Fruit fly (Drosophila melanogaster): ENCODE data around the gene CG42759.

Gene CG42759

DNA sequence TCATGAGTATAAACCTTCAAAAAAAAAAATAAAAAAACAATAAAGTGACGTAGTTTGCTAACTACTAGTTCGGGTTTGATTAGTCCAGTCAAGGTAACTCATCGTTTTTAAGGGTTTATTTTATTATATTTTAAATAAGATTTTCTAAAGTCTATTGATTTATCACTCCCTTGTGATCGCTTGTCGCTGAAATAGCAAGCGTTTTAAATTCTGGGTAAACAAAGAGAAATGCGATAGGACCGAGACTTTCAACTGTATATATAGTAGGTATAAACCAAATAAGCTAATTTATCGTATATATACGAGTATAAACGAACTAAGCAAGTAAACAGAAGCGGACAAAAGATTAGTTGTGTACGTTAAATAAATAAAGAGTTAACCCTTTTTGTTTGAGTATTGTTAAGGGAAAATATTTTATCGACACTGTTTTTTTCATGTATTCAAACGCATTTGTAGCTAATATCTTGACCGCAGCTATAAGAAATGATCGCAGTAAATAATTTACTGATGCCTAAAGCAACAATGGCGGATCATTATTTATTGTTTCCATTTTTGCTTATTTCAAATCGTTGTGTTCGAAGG lies 25.7 kb downstream of the CG42759 start:
- TF ChIP-seq CG7045 (GFP tag; optimal IDR thresholded peaks at IDR 0.05) = peak; percentile 86
- peak; percentile 16 for TF ChIP-seq Mnt (GFP tag; optimal IDR thresholded peaks at IDR 0.05)
- TF ChIP-seq kay (GFP tag; ENCODE audit: borderline replicate concordance) = peak; percentile 95
- peak; percentile 68 for TF ChIP-seq CG1620 (GFP tag; optimal IDR thresholded peaks at IDR 0.05)
- TF ChIP-seq ovo (GFP tag; optimal IDR thresholded peaks at IDR 0.05) = peak; percentile 78
- peak; percentile 56 for TF ChIP-seq Clk (GFP tag; optimal IDR thresholded peaks at IDR 0.05)
- peak; percentile 66 for TF ChIP-seq pad (GFP tag; optimal IDR thresholded peaks at IDR 0.05)
- no peak for TF ChIP-seq tj (GFP tag; optimal IDR thresholded peaks at IDR 0.05)
- TF ChIP-seq toe (GFP tag; optimal IDR thresholded peaks at IDR 0.05) = peak; percentile 70
- peak; percentile 65 for TF ChIP-seq cic (GFP tag; optimal IDR thresholded peaks at IDR 0.05)
- peak; percentile 52 for TF ChIP-seq bab1 (GFP tag; optimal IDR thresholded peaks at IDR 0.05)
- TF ChIP-seq Crg-1 (GFP tag; optimal IDR thresholded peaks at IDR 0.05) = peak; percentile 92
- peak; percentile 87 for TF ChIP-seq CG7101 (tag; optimal IDR thresholded peaks at IDR 0.05)
- no peak for TF ChIP-seq cnc (optimal IDR thresholded peaks at IDR 0.05)
- peak; percentile 41 for TF ChIP-seq CG5204 (GFP tag; optimal IDR thresholded peaks at IDR 0.05)
- TF ChIP-seq CG11617 (GFP tag; optimal IDR thresholded peaks at IDR 0.05) = peak; percentile 70
- peak; percentile 33 for TF ChIP-seq Hr96 (GFP tag; optimal IDR thresholded peaks at IDR 0.05)
- peak; percentile 91 for TF ChIP-seq CG12768 (GFP tag; optimal IDR thresholded peaks at IDR 0.05)
- peak; percentile 85 for TF ChIP-seq CG33017 (tag; optimal IDR thresholded peaks at IDR 0.05)
- TF ChIP-seq CG14711 (tag; optimal IDR thresholded peaks at IDR 0.05) = peak; percentile 72

- TF ChIP-seq toe (GFP tag; optimal IDR thresholded peaks at IDR 0.05) = no peak
- TF ChIP-seq tj (GFP tag; optimal IDR thresholded peaks at IDR 0.05) = peak; percentile 66
- TF ChIP-seq kay (GFP tag; ENCODE audit: borderline replicate concordance) = peak; percentile 80
- no peak for TF ChIP-seq Mnt (GFP tag; optimal IDR thresholded peaks at IDR 0.05)
These were observed 26.4 kb downstream of the CG42759 start for dm6 chr3R:10169124-10169766.

DNA sequence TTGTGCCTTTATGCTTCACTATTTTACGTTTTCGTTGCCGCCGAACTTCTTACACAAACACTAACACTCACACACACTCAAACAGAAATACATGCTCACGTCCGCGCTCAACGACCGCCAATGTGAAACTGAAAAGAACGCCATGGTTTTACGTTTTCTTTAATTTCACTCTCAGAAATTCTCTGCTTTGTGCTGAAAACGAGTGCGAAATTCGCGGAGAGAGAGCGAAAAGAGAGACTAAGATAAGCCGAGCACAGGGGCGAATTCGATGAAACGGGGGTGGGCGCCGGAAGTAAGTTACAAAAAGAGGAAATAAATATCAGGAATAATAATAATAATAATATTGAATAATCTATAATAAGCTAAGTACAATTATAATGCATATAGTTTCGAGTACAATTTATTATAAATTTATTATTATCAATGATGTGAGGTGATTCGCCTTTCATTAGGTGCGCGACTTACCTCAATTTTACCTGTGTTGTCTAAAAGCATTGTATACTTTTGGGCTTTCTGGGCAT lies 27.5 kb downstream of the CG42759 start, which contains the start of gene Best1:
Gene Best1, minus strand, starts transcription at position 132 of the 521 bp plus-strand sequence.
- peak; percentile 92 for TF ChIP-seq CG12768 (GFP tag; optimal IDR thresholded peaks at IDR 0.05)
- TF ChIP-seq Clk (GFP tag; optimal IDR thresholded peaks at IDR 0.05) = peak; percentile 69
- peak; percentile 67 for TF ChIP-seq Crg-1 (GFP tag; optimal IDR thresholded peaks at IDR 0.05)
- TF ChIP-seq Hr96 (GFP tag; optimal IDR thresholded peaks at IDR 0.05) = peak; percentile 68
- peak; percentile 96 for TF ChIP-seq CG7101 (tag; optimal IDR thresholded peaks at IDR 0.05)
- TF ChIP-seq ovo (GFP tag; optimal IDR thresholded peaks at IDR 0.05) = peak; percentile 76
- peak; percentile 87 for TF ChIP-seq CG7045 (GFP tag; optimal IDR thresholded peaks at IDR 0.05)
- no peak for TF ChIP-seq kay (GFP tag; ENCODE audit: borderline replicate concordance)
- TF ChIP-seq toe (GFP tag; optimal IDR thresholded peaks at IDR 0.05) = peak; percentile 53
- no peak for TF ChIP-seq cnc (optimal IDR thresholded peaks at IDR 0.05)
- peak; percentile 65 for TF ChIP-seq CG5204 (GFP tag; optimal IDR thresholded peaks at IDR 0.05)
- peak; percentile 64 for TF ChIP-seq cic (GFP tag; optimal IDR thresholded peaks at IDR 0.05)
- TF ChIP-seq CG1620 (GFP tag; optimal IDR thresholded peaks at IDR 0.05) = peak; percentile 63
- peak; percentile 94 for TF ChIP-seq CG11617 (GFP tag; optimal IDR thresholded peaks at IDR 0.05)
- peak; percentile 62 for TF ChIP-seq tj (GFP tag; optimal IDR thresholded peaks at IDR 0.05)
- peak; percentile 83 for TF ChIP-seq pad (GFP tag; optimal IDR thresholded peaks at IDR 0.05)
- TF ChIP-seq bab1 (GFP tag; optimal IDR thresholded peaks at IDR 0.05) = peak; percentile 96
- TF ChIP-seq CG14711 (tag; optimal IDR thresholded peaks at IDR 0.05) = peak; percentile 90
- TF ChIP-seq Mnt (GFP tag; optimal IDR thresholded peaks at IDR 0.05) = peak; percentile 87
- peak; percentile 93 for TF ChIP-seq CG33017 (tag; optimal IDR thresholded peaks at IDR 0.05)

DNA sequence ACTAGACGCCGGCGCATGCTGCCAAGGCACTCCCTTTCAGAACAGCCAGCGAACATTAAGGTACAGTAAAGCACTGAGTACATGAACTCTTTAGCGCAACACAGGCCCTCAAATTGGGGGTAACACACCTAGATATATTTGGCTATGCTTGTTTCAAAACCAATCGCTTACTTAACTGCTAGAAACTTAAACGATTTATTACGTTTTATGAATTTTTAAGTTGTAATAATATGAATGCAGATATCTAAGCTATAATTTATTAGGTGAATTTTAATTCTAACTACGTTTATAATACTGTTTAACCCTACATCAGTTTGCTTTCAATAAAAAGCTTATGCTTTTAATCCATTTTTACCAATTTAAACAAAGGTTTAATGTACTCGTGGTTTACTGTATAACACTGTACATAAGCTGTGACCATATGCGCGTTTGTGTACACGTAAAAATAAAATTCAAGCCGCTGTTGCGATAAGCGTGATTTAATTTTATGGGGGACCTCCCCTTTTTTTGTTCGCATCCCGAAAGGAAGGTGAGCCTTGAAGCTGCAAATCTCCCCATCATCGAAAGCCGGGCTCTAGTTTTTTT lies 34.1 kb downstream of the CG42759 start:
- TF ChIP-seq kay (GFP tag; ENCODE audit: borderline replicate concordance) (no peak), CG33017 (tag; optimal IDR thresholded peaks at IDR 0.05) (no peak), cnc (optimal IDR thresholded peaks at IDR 0.05) (no peak), CG5204 (GFP tag; optimal IDR thresholded peaks at IDR 0.05) (no peak), pad (GFP tag; optimal IDR thresholded peaks at IDR 0.05) (no peak), toe (GFP tag; optimal IDR thresholded peaks at IDR 0.05) (no peak), CG12768 (GFP tag; optimal IDR thresholded peaks at IDR 0.05) (no peak), ovo (GFP tag; optimal IDR thresholded peaks at IDR 0.05) (no peak), bab1 (GFP tag; optimal IDR thresholded peaks at IDR 0.05) (no peak), CG1620 (GFP tag; optimal IDR thresholded peaks at IDR 0.05) (no peak), Clk (GFP tag; optimal IDR thresholded peaks at IDR 0.05) (no peak), CG14711 (tag; optimal IDR thresholded peaks at IDR 0.05) (no peak), Crg-1 (GFP tag; optimal IDR thresholded peaks at IDR 0.05) (no peak), Hr96 (GFP tag; optimal IDR thresholded peaks at IDR 0.05) (no peak), CG7101 (tag; optimal IDR thresholded peaks at IDR 0.05) (no peak)

DNA sequence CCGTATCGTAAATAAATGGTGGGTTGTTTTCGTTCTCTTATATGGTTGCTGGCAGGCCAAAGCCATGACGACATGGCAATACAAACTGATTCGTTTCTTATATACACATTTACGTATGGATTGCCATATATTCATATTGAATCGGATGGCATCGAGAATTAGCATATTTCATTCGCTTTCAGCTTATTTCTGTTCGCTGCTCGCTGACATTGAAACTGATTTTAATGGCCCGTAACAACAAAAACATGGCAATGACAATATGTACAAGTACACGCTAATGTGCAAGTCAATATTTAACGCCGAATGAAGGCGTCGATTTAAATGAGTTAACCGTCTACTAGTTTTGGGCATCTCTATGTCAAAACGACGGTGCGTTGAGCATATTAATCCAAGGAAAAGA lies 43.1 kb downstream of the CG42759 start:
- no peak for TF ChIP-seq CG14711 (tag; optimal IDR thresholded peaks at IDR 0.05)

dm6 chr3R:10189520-10189919 lies 46.6 kb downstream of the CG42759 start, which contains the start of gene CG12814:
Gene CG12814 (minus strand): TSS chr3R:10189603.
- TF ChIP-seq CG1620 (GFP tag; optimal IDR thresholded peaks at IDR 0.05) (no peak), CG14711 (tag; optimal IDR thresholded peaks at IDR 0.05) (no peak), tj (GFP tag; optimal IDR thresholded peaks at IDR 0.05) (no peak), bab1 (GFP tag; optimal IDR thresholded peaks at IDR 0.05) (peak; percentile 21), Crg-1 (GFP tag; optimal IDR thresholded peaks at IDR 0.05) (no peak)
